Fruit fly (Drosophila melanogaster) whole organism, embryonic: Measurements from ENCODE around the gene CG13653.

Experiments used
- Ada2b ChIP-seq: fragments of 200-800 bp; sonication (Bioruptor generic); IDR thresholded peaks from 2 replicates; pipeline ENCODE4 v1.3.6; 2022; ENCODE audit warnings: missing biosample characterization, missing genetic modification characterization
- Atf3 ChIP-seq: fragments of 200-800 bp; sonication (Bioruptor generic); optimal IDR thresholded peaks from 3 replicates; lab custom pipeline; 2016; ENCODE audit warnings: missing biosample characterization, missing genetic modification characterization
- Blimp-1 ChIP-seq: fragments of 200-800 bp; sonication (Bioruptor generic); optimal IDR thresholded peaks from 3 replicates; lab custom pipeline; 2018; ENCODE audit warnings: missing biosample characterization, missing genetic modification characterization, mild to moderate bottlenecking, moderate library complexity, missing genetic modification reagents
- CG10431 ChIP-seq: fragments of 200-800 bp; sonication (Bioruptor generic); optimal IDR thresholded peaks from 3 replicates; lab custom pipeline; 2018; ENCODE audit warnings: missing biosample characterization, mild to moderate bottlenecking, missing genetic modification characterization
- CG10462 ChIP-seq: fragments of 200-800 bp; sonication (Bioruptor generic); optimal IDR thresholded peaks from 2 replicates; lab custom pipeline; 2016; ENCODE audit warnings: missing biosample characterization, missing genetic modification characterization
- CG10543 ChIP-seq: fragments of 200-800 bp; sonication (Bioruptor generic); optimal IDR thresholded peaks from 3 replicates; lab custom pipeline; 2017; ENCODE audit warnings: missing biosample characterization, mild to moderate bottlenecking, missing genetic modification characterization, moderate library complexity
- CG14014 ChIP-seq: fragments of 200-800 bp; sonication (Bioruptor generic); IDR thresholded peaks from 2 replicates; pipeline ENCODE4 v1.3.6; 2022; ENCODE audit warnings: missing biosample characterization, missing genetic modification characterization
- CG14710 ChIP-seq: fragments of 200-800 bp; sonication (Bioruptor generic); optimal IDR thresholded peaks from 3 replicates; lab custom pipeline; 2019; ENCODE audit warnings: missing biosample characterization, mild to moderate bottlenecking, missing genetic modification characterization, moderate library complexity
- CG14965 ChIP-seq: fragments of 200-800 bp; sonication (Bioruptor generic); optimal IDR thresholded peaks from 2 replicates; lab custom pipeline; 2016; ENCODE audit warnings: missing biosample characterization, missing genetic modification characterization, borderline replicate concordance
- CG17612 ChIP-seq: fragments of 200-800 bp; sonication (Bioruptor generic); IDR thresholded peaks from 2 replicates; pipeline ENCODE4 v1.3.6; 2022; ENCODE audit warnings: missing biosample characterization, missing genetic modification characterization
- CG17829 ChIP-seq: fragments of 200-800 bp; optimal IDR thresholded peaks from 2 replicates; lab custom pipeline; 2019; ENCODE audit warnings: missing biosample characterization, mild to moderate bottlenecking, missing genetic modification characterization, moderate library complexity
- CG2199 ChIP-seq: fragments of 200-800 bp; sonication (Bioruptor generic); IDR thresholded peaks from 3 replicates; pipeline ENCODE4 v1.3.6; 2022; ENCODE audit warnings: missing biosample characterization, missing genetic modification characterization
- CG30020 ChIP-seq: fragments of 200-800 bp; optimal IDR thresholded peaks from 2 replicates; lab custom pipeline; 2019; ENCODE audit warnings: missing biosample characterization, mild to moderate bottlenecking, missing genetic modification characterization, moderate library complexity
- CG3065 ChIP-seq: fragments of 200-800 bp; sonication (Bioruptor generic); optimal IDR thresholded peaks from 2 replicates; lab custom pipeline; 2016; ENCODE audit warnings: missing biosample characterization, missing genetic modification characterization
- CG32767 ChIP-seq: fragments of 200-800 bp; sonication (Bioruptor generic); IDR thresholded peaks from 2 replicates; pipeline ENCODE4 v1.3.6; 2022; ENCODE audit warnings: missing biosample characterization, missing genetic modification characterization
- CG43689 ChIP-seq: fragments of 200-800 bp; sonication (Bioruptor generic); IDR thresholded peaks from 2 replicates; pipeline ENCODE4 v1.3.6; 2022; ENCODE audit warnings: missing biosample characterization, missing genetic modification characterization
- CG4820 ChIP-seq: fragments of 200-800 bp; sonication (Bioruptor generic); optimal IDR thresholded peaks from 3 replicates; lab custom pipeline; 2016; ENCODE audit warnings: missing biosample characterization, missing genetic modification characterization
- CG8765 ChIP-seq: fragments of 200-800 bp; sonication (Bioruptor generic); IDR thresholded peaks from 2 replicates; pipeline ENCODE4 v1.3.6; 2022; ENCODE audit warnings: missing biosample characterization, missing genetic modification characterization
- CG9727 ChIP-seq: fragments of 200-800 bp; sonication (Bioruptor generic); optimal IDR thresholded peaks from 3 replicates; lab custom pipeline; 2017; ENCODE audit warnings: missing biosample characterization, mild to moderate bottlenecking, missing genetic modification characterization
- D ChIP-seq, 2 experiments: fragments of 200-800 bp in 1 of 2; fragments of >200 bp in 1 of 2; sonication (Bioruptor generic) in 1 of 2; optimal IDR thresholded peaks; 2 replicates in 1 of 2; 3 replicates in 1 of 2; lab custom pipeline; 2017; ENCODE audit warnings: mild to moderate bottlenecking in 1 of 2, missing biosample characterization in 1 of 2, missing genetic modification characterization in 1 of 2, missing genetic modification reagents in 1 of 2
- Dfd ChIP-seq, 2 experiments: fragments of >200 bp; optimal IDR thresholded peaks; 2 replicates each; lab custom pipeline; 2017; ENCODE audit warnings: missing biosample characterization in 2 of 2, missing genetic modification characterization in 2 of 2
- Dip3 ChIP-seq: fragments of 200-800 bp; sonication (Bioruptor generic); optimal IDR thresholded peaks from 3 replicates; lab custom pipeline; 2016; ENCODE audit warnings: missing biosample characterization, missing genetic modification characterization
- Fer1 ChIP-seq: fragments of 200-800 bp; sonication (Bioruptor generic); optimal IDR thresholded peaks from 2 replicates; lab custom pipeline; 2017; ENCODE audit warnings: missing biosample characterization, mild to moderate bottlenecking, missing genetic modification characterization
- Hr39 ChIP-seq: fragments of >200 bp; optimal IDR thresholded peaks from 2 replicates; lab custom pipeline; 2017
- Hsf ChIP-seq: fragments of 200-800 bp; sonication (Bioruptor generic); optimal IDR thresholded peaks from 3 replicates; lab custom pipeline; 2016; ENCODE audit warnings: missing biosample characterization, missing genetic modification characterization
- Pdp1 ChIP-seq, 2 experiments: fragments of 200-800 bp; sonication (Bioruptor generic); optimal IDR thresholded peaks; 3 replicates each; lab custom pipeline; 2016; ENCODE audit warnings: missing biosample characterization in 2 of 2, missing genetic modification characterization in 2 of 2, mild to moderate bottlenecking in 1 of 2, moderate library complexity in 1 of 2
- Rfx ChIP-seq: fragments of 200-800 bp; sonication (Bioruptor generic); IDR thresholded peaks from 2 replicates; pipeline ENCODE4 v1.3.6; 2022; ENCODE audit warnings: missing biosample characterization, missing genetic modification characterization
- Spps ChIP-seq: fragments of 200-800 bp; sonication (Bioruptor generic); optimal IDR thresholded peaks from 2 replicates; lab custom pipeline; 2018; ENCODE audit warnings: missing biosample characterization, mild to moderate bottlenecking, missing genetic modification characterization
- Usf ChIP-seq: fragments of 200-800 bp; sonication (Bioruptor generic); optimal IDR thresholded peaks from 2 replicates; lab custom pipeline; 2017; ENCODE audit warnings: missing genotype, missing biosample characterization, missing genetic modification characterization
- ac ChIP-seq: fragments of 200-800 bp; sonication (Bioruptor generic); optimal IDR thresholded peaks from 3 replicates; lab custom pipeline; 2017; ENCODE audit warnings: missing biosample characterization, mild to moderate bottlenecking, missing genetic modification characterization
- chif ChIP-seq, 2 experiments: fragments of 200-800 bp; sonication (Bioruptor generic); optimal IDR thresholded peaks; 3 replicates each; lab custom pipeline; 2016; ENCODE audit warnings: missing biosample characterization in 2 of 2, missing genetic modification characterization in 2 of 2
- chm ChIP-seq: fragments of 200-800 bp; sonication (Bioruptor generic); IDR thresholded peaks from 2 replicates; pipeline ENCODE4 v1.3.6; 2022; ENCODE audit warnings: missing biosample characterization, missing genetic modification characterization
- cwo ChIP-seq: fragments of 200-800 bp; sonication (Bioruptor generic); optimal IDR thresholded peaks from 3 replicates; lab custom pipeline; 2017; ENCODE audit warnings: missing biosample characterization, missing genetic modification characterization, mild to moderate bottlenecking, moderate library complexity, missing genetic modification reagents
- en ChIP-seq: fragments of 200-800 bp; sonication (Bioruptor generic); optimal IDR thresholded peaks from 2 replicates; lab custom pipeline; 2016; ENCODE audit warnings: missing biosample characterization, missing genetic modification characterization
- hkb ChIP-seq, 2 experiments: fragments of 200-800 bp in 1 of 2; fragments of >200 bp in 1 of 2; sonication (Bioruptor generic) in 1 of 2; IDR thresholded peaks in 1 of 2; optimal IDR thresholded peaks in 1 of 2; 2 replicates each; pipeline versions ENCODE4 v1.3.6 to Lab custom; 2017 to 2022; ENCODE audit warnings: missing biosample characterization in 1 of 2, missing genetic modification characterization in 1 of 2
- inv ChIP-seq: fragments of 200-800 bp; sonication (Bioruptor generic); IDR thresholded peaks from 2 replicates; pipeline ENCODE4 v1.3.6; 2022; ENCODE audit warnings: missing biosample characterization, missing genetic modification characterization; ENCODE audit not compliant: partially characterized antibody
- lilli ChIP-seq: fragments of 200-800 bp; sonication (Bioruptor generic); optimal IDR thresholded peaks from 3 replicates; lab custom pipeline; 2016; ENCODE audit warnings: missing biosample characterization, missing genetic modification characterization
- p53 ChIP-seq: fragments of 200-800 bp; sonication (Bioruptor generic); optimal IDR thresholded peaks from 2 replicates; lab custom pipeline; 2016; ENCODE audit warnings: missing biosample characterization, missing genetic modification characterization
- pho ChIP-seq: fragments of 200-800 bp; sonication (Bioruptor generic); optimal IDR thresholded peaks from 2 replicates; lab custom pipeline; 2016; ENCODE audit warnings: missing biosample characterization, missing genetic modification characterization
- phol ChIP-seq: fragments of 200-800 bp; sonication (Bioruptor generic); optimal IDR thresholded peaks from 3 replicates; lab custom pipeline; 2018; ENCODE audit warnings: missing biosample characterization, mild to moderate bottlenecking, missing genetic modification characterization, moderate library complexity
- prd ChIP-seq, 3 experiments: fragments of >200 bp in 2 of 3; fragments of 200-800 bp in 1 of 3; sonication (Bioruptor generic) in 1 of 3; optimal IDR thresholded peaks in 2 of 3; IDR thresholded peaks in 1 of 3; 2 replicates in 2 of 3; 3 replicates in 1 of 3; pipeline versions ENCODE4 v1.3.6 to Lab custom; 2017 to 2022; ENCODE audit warnings: missing biosample characterization in 1 of 3, missing genetic modification characterization in 1 of 3
- repo ChIP-seq: fragments of 200-800 bp; sonication (Bioruptor generic); optimal IDR thresholded peaks from 2 replicates; lab custom pipeline; 2016; ENCODE audit warnings: missing biosample characterization, missing genetic modification characterization
- scrt ChIP-seq: fragments of 200-800 bp; sonication (Bioruptor generic); optimal IDR thresholded peaks from 2 replicates; lab custom pipeline; 2018; ENCODE audit warnings: missing biosample characterization, mild to moderate bottlenecking, missing genetic modification characterization, moderate library complexity
- slbo ChIP-seq: fragments of 200-800 bp; sonication (Bioruptor generic); IDR thresholded peaks from 2 replicates; pipeline ENCODE4 v1.3.6; 2022; ENCODE audit warnings: missing biosample characterization, missing genetic modification characterization
- sna ChIP-seq: fragments of 200-800 bp; sonication (Bioruptor generic); IDR thresholded peaks from 2 replicates; pipeline ENCODE4 v1.3.6; 2022; ENCODE audit warnings: missing biosample characterization, missing genetic modification characterization; ENCODE audit not compliant: partially characterized antibody
- tna ChIP-seq: fragments of 200-800 bp; sonication (Bioruptor generic); IDR thresholded peaks from 2 replicates; pipeline ENCODE4 v1.3.6; 2022; ENCODE audit warnings: missing biosample characterization, missing genetic modification characterization; ENCODE audit not compliant: partially characterized antibody
- toy ChIP-seq: fragments of 200-800 bp; sonication (Bioruptor generic); IDR thresholded peaks from 2 replicates; pipeline ENCODE4 v1.3.6; 2022; ENCODE audit warnings: missing biosample characterization, missing genetic modification characterization
- wek ChIP-seq: fragments of 200-800 bp; sonication (Bioruptor generic); optimal IDR thresholded peaks from 3 replicates; lab custom pipeline; 2018; ENCODE audit warnings: missing biosample characterization, mild to moderate bottlenecking, missing genetic modification characterization, moderate library complexity

The CG13653 gene

DNA sequence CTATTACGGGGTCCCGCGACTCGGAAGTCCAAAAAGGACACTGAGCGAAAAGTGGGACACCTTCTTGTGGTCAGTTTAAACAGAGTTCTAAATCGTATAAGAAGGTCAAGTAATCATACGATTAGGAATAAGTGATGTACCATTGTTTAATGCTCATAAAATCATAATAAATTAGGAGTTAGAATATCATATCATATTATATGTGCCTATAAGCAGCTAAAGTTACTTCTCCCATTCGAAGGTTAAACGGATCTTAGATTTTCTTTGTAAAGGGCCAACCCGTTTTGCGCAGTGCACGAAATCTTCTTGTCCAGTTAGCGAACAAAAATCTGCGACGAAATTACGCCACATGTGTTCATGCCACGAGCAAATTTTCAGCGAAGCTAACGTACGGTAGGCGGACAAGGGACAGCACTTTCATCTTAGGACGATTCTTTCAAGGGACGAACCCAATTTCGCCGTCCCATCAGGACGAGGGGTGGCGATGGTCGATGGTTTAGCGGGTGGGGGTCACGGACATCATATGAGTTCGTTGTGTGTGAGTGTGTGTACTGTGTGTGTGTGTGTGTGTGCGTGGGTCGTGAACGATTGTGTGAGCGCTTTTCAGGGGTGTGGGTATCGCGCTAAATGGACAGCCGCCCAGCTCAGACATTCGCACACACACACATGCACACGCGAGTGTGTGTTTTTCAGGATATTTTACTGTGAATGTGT, 26.9 kb upstream of the CG13653 start (continued):
- no peak for TF ChIP-seq inv
- no peak for TF ChIP-seq CG17612 (GFP tag; lab: Robert Waterston, UW)
- no peak for TF ChIP-seq CG10462
- no peak for TF ChIP-seq chm
- no peak for TF ChIP-seq p53
- TF ChIP-seq pho = peak; percentile 7
- no peak for TF ChIP-seq CG2199 (GFP tag; lab: Robert Waterston, UW)
- no peak for TF ChIP-seq CG43689 (GFP tag; lab: Robert Waterston, UW)
- TF ChIP-seq CG14710 (tag; lab: Kevin White, UChicago) = peak; percentile 30
- no peak for TF ChIP-seq CG30020 (tag; lab: Kevin White, UChicago)
- TF ChIP-seq hkb (optimal IDR thresholded peaks at IDR 0.05; lab: Kevin White, UChicago) = no peak
- peak; percentile 37 for TF ChIP-seq hkb (GFP tag; IDR thresholded peaks at IDR 0.05; lab: Robert Waterston, UW)
- TF ChIP-seq CG32767 (GFP tag; lab: Robert Waterston, UW) = no peak
- TF ChIP-seq en (GFP tag; lab: Kevin White, UChicago) = no peak
- no peak for TF ChIP-seq chif (GFP tag; optimal IDR thresholded peaks at IDR 0.05; lab: Kevin White, UChicago)
- TF ChIP-seq tna = no peak
- peak; percentile 36 for TF ChIP-seq cwo (GFP tag; lab: Kevin White, UChicago)
- TF ChIP-seq Dip3 (GFP tag; lab: Kevin White, UChicago) = peak; percentile 32
- TF ChIP-seq phol (tag; lab: Kevin White, UChicago) = peak; percentile 54
- TF ChIP-seq repo = no peak
- no peak for TF ChIP-seq Spps (tag; lab: Kevin White, UChicago)
- TF ChIP-seq lilli (GFP tag; lab: Kevin White, UChicago) = peak; percentile 60
- TF ChIP-seq CG17829 (tag; lab: Kevin White, UChicago) = peak; percentile 13
- no peak for TF ChIP-seq Dfd (GFP tag; optimal IDR thresholded peaks at IDR 0.05; lab: Kevin White, UChicago)
- TF ChIP-seq ac = no peak
- no peak for TF ChIP-seq Usf (GFP tag; lab: Kevin White, UChicago)
- no peak for TF ChIP-seq CG3065 (GFP tag; lab: Kevin White, UChicago)
- peak; percentile 36 for TF ChIP-seq Blimp-1 (GFP tag; lab: Kevin White, UChicago)
- TF ChIP-seq Pdp1 (GFP tag; optimal IDR thresholded peaks at IDR 0.05; lab: Kevin White, UChicago) = no peak
- TF ChIP-seq Rfx (GFP tag; lab: Robert Waterston, UW) = peak; percentile 36; the same call in 1 of the 2 replicates
- no peak for TF ChIP-seq CG10431 (GFP tag; lab: Kevin White, UChicago)
- peak; percentile 31 for TF ChIP-seq Hsf (GFP tag; lab: Kevin White, UChicago)
- no peak for TF ChIP-seq wek (GFP tag; lab: Kevin White, UChicago)
- peak; percentile 51 for TF ChIP-seq CG9727 (GFP tag; lab: Kevin White, UChicago)
- TF ChIP-seq CG10543 (GFP tag; lab: Kevin White, UChicago) = no peak
- TF ChIP-seq sna (GFP tag; lab: Robert Waterston, UW) = no peak
- no peak for TF ChIP-seq Hr39 (lab: Kevin White, UChicago)
- TF ChIP-seq D (optimal IDR thresholded peaks at IDR 0.05; lab: Kevin White, UChicago) = peak; percentile 19
- peak; percentile 3 for TF ChIP-seq D (GFP tag; optimal IDR thresholded peaks at IDR 0.05; lab: Kevin White, UChicago)
- peak; percentile 32; the same call in 1 of the 2 replicates for TF ChIP-seq Ada2b (GFP tag; lab: Robert Waterston, UW)
- TF ChIP-seq slbo (GFP tag; lab: Robert Waterston, UW) = peak; percentile 51
- TF ChIP-seq toy (GFP tag; lab: Robert Waterston, UW) = no peak
- TF ChIP-seq CG14014 (GFP tag; lab: Robert Waterston, UW) = no peak; the same call in 1 of the 2 replicates
- TF ChIP-seq prd (optimal IDR thresholded peaks at IDR 0.05; lab: Kevin White, UChicago) = no peak
- peak; percentile 51; the same call in 1 of the 3 replicates for TF ChIP-seq prd (GFP tag; IDR thresholded peaks at IDR 0.05; lab: Robert Waterston, UW)
- TF ChIP-seq Fer1 = peak; percentile 60
- no peak for TF ChIP-seq scrt
- TF ChIP-seq Atf3 (GFP tag; lab: Kevin White, UChicago) = no peak
- no peak for TF ChIP-seq CG8765
- peak; percentile 21 for TF ChIP-seq CG4820 (GFP tag; lab: Kevin White, UChicago)
- no peak for TF ChIP-seq CG14965 (GFP tag; lab: Kevin White, UChicago)
